Worm (Caenorhabditis elegans) whole organism, L4 larva: Measurements from ENCODE around the gene mnp-1.
A peak's percentile ranks its signal among the peaks of the same experiment; 100 is the strongest.

Experiments used
- Y75B8A.6 ChIP-seq: fragments of 200-800 bp; sonication (Bioruptor generic); IDR thresholded peaks from 2 replicates; pipeline ENCODE4 v1.3.6; 2022; ENCODE audit warnings: missing genetic modification reagents, missing genetic modification characterization, missing compliant biosample characterization
- ctbp-1 ChIP-seq: fragments of 200-800 bp; sonication (Bioruptor generic); IDR thresholded peaks from 2 replicates; pipeline ENCODE4 v1.3.6; 2022; ENCODE audit warnings: missing genetic modification reagents, missing genetic modification characterization, missing compliant biosample characterization
- daf-16 ChIP-seq, 3 experiments: sonication (generic microtip); optimal IDR thresholded peaks; 2 replicates each; lab custom pipeline; 2016 to 2017; ENCODE audit warnings: missing genetic modification characterization in 3 of 3, missing genetic modification reagents in 3 of 3, mild to moderate bottlenecking in 2 of 3, missing compliant biosample characterization in 2 of 3, missing biosample characterization in 1 of 3, moderate library complexity in 1 of 3
- dmd-9 ChIP-seq: fragments of 200-800 bp; sonication (Bioruptor generic); IDR thresholded peaks from 2 replicates; pipeline ENCODE4 v1.3.6; 2022; ENCODE audit warnings: missing genetic modification reagents, missing genetic modification characterization, missing compliant biosample characterization
- lin-29 ChIP-seq: fragments of 200-800 bp; sonication (Bioruptor generic); IDR thresholded peaks from 2 replicates; pipeline ENCODE4 v1.3.6; 2022; ENCODE audit warnings: missing genetic modification reagents, missing genetic modification characterization, missing compliant biosample characterization
- madf-9 ChIP-seq: fragments of 200-800 bp; sonication (Bioruptor generic); conservative IDR thresholded peaks from 2 replicates; pipeline ENCODE4 v1.3.6; 2022; ENCODE audit warnings: missing genetic modification reagents, missing genetic modification characterization, missing compliant biosample characterization
- php-3 ChIP-seq: fragments of 200-800 bp; sonication (Bioruptor generic); IDR thresholded peaks from 2 replicates; pipeline ENCODE4 v1.3.6; 2022; ENCODE audit warnings: missing genetic modification reagents, missing genetic modification characterization, missing compliant biosample characterization
- rbr-2 ChIP-seq: sonication (generic microtip); optimal IDR thresholded peaks from 2 replicates; lab custom pipeline; 2016; ENCODE audit warnings: missing genotype, missing genetic modification characterization, missing compliant biosample characterization
- spr-1 ChIP-seq: sonication (generic microtip); optimal IDR thresholded peaks from 2 replicates; lab custom pipeline; 2016; ENCODE audit warnings: mild to moderate bottlenecking, missing genetic modification characterization, missing compliant biosample characterization
- vab-7 ChIP-seq: fragments of 200-800 bp; sonication (Bioruptor generic); IDR thresholded peaks from 2 replicates; pipeline ENCODE4 v1.3.6; 2022; ENCODE audit warnings: missing genetic modification reagents, missing genetic modification characterization, missing compliant biosample characterization

The mnp-1 gene

DNA sequence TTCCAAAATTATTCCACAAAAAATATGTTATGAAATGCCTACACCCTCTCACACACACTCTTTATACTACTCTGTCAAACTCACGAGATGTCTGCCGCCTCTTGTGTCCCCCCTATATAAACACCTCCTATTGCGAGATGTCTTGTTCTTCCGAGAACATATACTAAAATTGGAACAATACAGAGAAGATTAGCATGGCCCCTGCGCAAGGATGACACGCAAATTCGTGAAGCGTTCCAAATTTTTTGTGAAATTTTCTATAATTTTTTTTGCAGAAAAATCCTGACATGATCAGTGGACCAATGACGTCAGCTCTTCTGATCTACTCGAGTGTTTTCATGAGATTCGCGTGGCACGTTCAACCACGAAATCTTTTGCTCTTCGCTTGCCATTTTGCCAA, 57.6 kb downstream of the mnp-1 start (continued):
- TF ChIP-seq daf-16 (GFP tag; optimal IDR thresholded peaks at IDR 0.05; lab: Kevin White, UChicago) (peak in 1 of 2 experiments; percentile 13), daf-16 (tag; optimal IDR thresholded peaks at IDR 0.05; lab: Kevin White, UChicago) (peak; percentile 7), dmd-9 (GFP tag; lab: Robert Waterston, UW) (peak; percentile 30; the same call in 1 of the 2 replicates), Y75B8A.6 (GFP tag; lab: Robert Waterston, UW) (0 out of 2 replicates have a peak, but pooled peaks have one; percentile 50), spr-1 (tag; lab: Kevin White, UChicago) (peak; percentile 12), lin-29 (GFP tag; lab: Robert Waterston, UW) (peak; percentile 26; the same call in 1 of the 2 replicates), ctbp-1 (peak; percentile 75), php-3 (GFP tag; lab: Robert Waterston, UW) (0 out of 2 replicates have a peak, but pooled peaks have one; percentile 43), madf-9 (peak; percentile 35; the same call in 1 of the 2 replicates), vab-7 (GFP tag; lab: Robert Waterston, UW) (peak; percentile 68), rbr-2 (tag; lab: Kevin White, UChicago) (peak; percentile 65)
